Fruit fly (Drosophila melanogaster) whole organism, prepupa: Measurements from ENCODE around the gene Nprl3.

Experiments used
- Blimp-1 ChIP-seq: fragments of 200-800 bp; sonication (Bioruptor generic); optimal IDR thresholded peaks from 3 replicates; lab custom pipeline; 2017; ENCODE audit warnings: missing biosample characterization, missing genetic modification characterization, mild to moderate bottlenecking, moderate library complexity, missing genetic modification reagents
- CG16779 ChIP-seq: fragments of 200-800 bp; sonication (Bioruptor generic); optimal IDR thresholded peaks from 3 replicates; lab custom pipeline; 2017; ENCODE audit warnings: missing biosample characterization, mild to moderate bottlenecking, missing genetic modification characterization
- CG4318 ChIP-seq: fragments of 200-800 bp; sonication (Bioruptor generic); optimal IDR thresholded peaks from 3 replicates; lab custom pipeline; 2017; ENCODE audit warnings: missing biosample characterization, mild to moderate bottlenecking, missing genetic modification characterization
- CG8632 ChIP-seq: fragments of 200-800 bp; sonication (Bioruptor generic); optimal IDR thresholded peaks from 3 replicates; lab custom pipeline; 2016; ENCODE audit warnings: missing biosample characterization, missing genetic modification characterization
- Gug ChIP-seq: fragments of 200-800 bp; sonication (Bioruptor generic); IDR thresholded peaks from 2 replicates; pipeline ENCODE4 v1.3.6; 2022; ENCODE audit warnings: missing biosample characterization, missing genetic modification characterization
- fd59A ChIP-seq: fragments of 200-800 bp; sonication (Bioruptor generic); optimal IDR thresholded peaks from 2 replicates; lab custom pipeline; 2017; ENCODE audit warnings: missing biosample characterization, mild to moderate bottlenecking, missing genetic modification characterization, missing genetic modification reagents
- svp ChIP-seq: fragments of 200-800 bp; sonication (Bioruptor generic); peaks from one replicate; lab custom pipeline; 2016; ENCODE audit warnings: missing biosample characterization, missing genetic modification characterization

- TF ChIP-seq CG4318 (no peak), fd59A (GFP tag; lab: Kevin White, UChicago) (no peak), Gug (GFP tag; lab: Robert Waterston, UW) (no peak), CG16779 (no peak), svp (no peak), CG8632 (no peak), Blimp-1 (GFP tag; lab: Kevin White, UChicago) (no peak)
Observed at dm6 chr3L:13956667-13957066, 45.0 kb downstream of the Nprl3 start.
